Worm (Caenorhabditis elegans): Measurements from ENCODE around the gene nlp-24.

The nlp-24 gene

ce11 chrV:11621276-11621675 lies 5.1 kb downstream of the nlp-24 start:
- no peak for TF ChIP-seq hmg-4 (GFP tag; optimal IDR thresholded peaks at IDR 0.05)
- TF ChIP-seq tra-4 (tag; optimal IDR thresholded peaks at IDR 0.05) = no peak
- no peak for TF ChIP-seq hnd-1 (tag; optimal IDR thresholded peaks at IDR 0.05)
- no peak for TF ChIP-seq B0310.2 (tag; optimal IDR thresholded peaks at IDR 0.05)
- no peak for TF ChIP-seq ceh-13 (GFP tag; optimal IDR thresholded peaks at IDR 0.05)
- TF ChIP-seq scrt-1 (GFP tag; IDR thresholded peaks at IDR 0.05) = no peak
- TF ChIP-seq F13C5.2 (tag; optimal IDR thresholded peaks at IDR 0.05) = no peak
- no peak for TF ChIP-seq tbx-37 (GFP tag; conservative IDR thresholded peaks at IDR 0.05)
- no peak for TF ChIP-seq pes-1 (GFP tag; IDR thresholded peaks at IDR 0.05)
- no peak for TF ChIP-seq ceh-36 (tag; optimal IDR thresholded peaks at IDR 0.05)
- TF ChIP-seq ets-7 (tag; optimal IDR thresholded peaks at IDR 0.05) = no peak
- TF ChIP-seq tbx-11 (GFP tag; IDR thresholded peaks at IDR 0.05) = no peak
- TF ChIP-seq aly-1 (tag; optimal IDR thresholded peaks at IDR 0.05) = no peak
- TF ChIP-seq flt-1 (GFP tag; IDR thresholded peaks at IDR 0.05) = no peak

DNA sequence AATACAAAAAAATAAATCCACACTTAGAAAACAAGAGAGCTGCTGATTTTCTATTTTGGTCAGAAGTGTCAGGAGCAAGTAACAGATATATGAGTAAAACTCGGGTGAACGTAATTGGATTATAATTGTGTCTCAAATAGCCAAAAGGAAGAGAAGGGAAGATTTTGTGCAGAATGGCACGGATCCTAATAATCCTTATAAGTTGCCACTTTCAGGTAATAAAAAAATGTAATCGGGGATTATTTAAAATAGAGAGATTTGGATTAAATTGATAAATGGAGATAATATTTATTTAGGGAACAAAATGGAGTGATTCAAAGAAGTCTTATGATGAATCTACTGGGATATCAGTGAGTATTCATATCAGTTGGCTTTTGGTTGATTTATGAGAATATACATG lies 8.8 kb downstream of the nlp-24 start:
- TF ChIP-seq F13C5.2 (tag; optimal IDR thresholded peaks at IDR 0.05) = no peak
- TF ChIP-seq hmg-4 (GFP tag; optimal IDR thresholded peaks at IDR 0.05) = no peak
- TF ChIP-seq scrt-1 (GFP tag; IDR thresholded peaks at IDR 0.05) = no peak
- no peak for TF ChIP-seq tbx-37 (GFP tag; conservative IDR thresholded peaks at IDR 0.05)
- TF ChIP-seq ceh-36 (tag; optimal IDR thresholded peaks at IDR 0.05) = no peak
- no peak for TF ChIP-seq tbx-11 (GFP tag; IDR thresholded peaks at IDR 0.05)
- no peak for TF ChIP-seq hnd-1 (tag; optimal IDR thresholded peaks at IDR 0.05)
- TF ChIP-seq ceh-13 (GFP tag; optimal IDR thresholded peaks at IDR 0.05) = no peak
- TF ChIP-seq aly-1 (tag; optimal IDR thresholded peaks at IDR 0.05) = no peak
- no peak for TF ChIP-seq pes-1 (GFP tag; IDR thresholded peaks at IDR 0.05)
- no peak for TF ChIP-seq hmbx-1 (tag; optimal IDR thresholded peaks at IDR 0.05)
- no peak for TF ChIP-seq sea-1 (GFP tag; conservative IDR thresholded peaks at IDR 0.05)
- TF ChIP-seq ets-7 (tag; optimal IDR thresholded peaks at IDR 0.05) = no peak
- TF ChIP-seq flt-1 (GFP tag; IDR thresholded peaks at IDR 0.05) = no peak
- no peak for TF ChIP-seq ama-1 (optimal IDR thresholded peaks at IDR 0.05)
- no peak for TF ChIP-seq B0310.2 (tag; optimal IDR thresholded peaks at IDR 0.05)
- no peak for TF ChIP-seq tra-4 (tag; optimal IDR thresholded peaks at IDR 0.05)

DNA sequence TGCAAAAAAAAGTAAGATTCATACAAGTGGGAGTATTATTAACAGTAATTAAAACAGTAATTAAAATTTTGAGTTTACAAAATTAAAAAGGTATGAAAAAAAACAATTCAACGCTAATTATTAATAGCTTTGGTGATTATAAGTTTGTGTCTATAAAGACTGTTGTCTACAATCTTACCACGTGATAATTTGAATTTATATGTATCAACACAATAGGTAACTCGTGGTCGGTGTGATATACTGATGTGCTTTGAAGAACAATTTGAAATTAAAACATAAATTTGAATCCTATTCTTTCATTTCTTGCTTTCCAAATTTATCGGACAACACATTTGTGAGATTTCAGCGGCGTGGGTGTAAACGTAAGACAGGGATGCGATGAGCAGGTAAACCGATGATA lies 11.7 kb downstream of the nlp-24 start:
- TF ChIP-seq flt-1 (GFP tag; IDR thresholded peaks at IDR 0.05) = no peak
- no peak for TF ChIP-seq ama-1 (optimal IDR thresholded peaks at IDR 0.05)
- no peak for TF ChIP-seq scrt-1 (GFP tag; IDR thresholded peaks at IDR 0.05)
- TF ChIP-seq aly-1 (tag; optimal IDR thresholded peaks at IDR 0.05) = no peak
- no peak for TF ChIP-seq tbx-11 (GFP tag; IDR thresholded peaks at IDR 0.05)
- no peak for TF ChIP-seq hmbx-1 (tag; optimal IDR thresholded peaks at IDR 0.05)
- no peak for TF ChIP-seq F13C5.2 (tag; optimal IDR thresholded peaks at IDR 0.05)
- TF ChIP-seq pes-1 (GFP tag; IDR thresholded peaks at IDR 0.05) = no peak
- TF ChIP-seq tbx-37 (GFP tag; conservative IDR thresholded peaks at IDR 0.05) = no peak
- TF ChIP-seq ets-7 (tag; optimal IDR thresholded peaks at IDR 0.05) = no peak
- no peak for TF ChIP-seq hmg-4 (GFP tag; optimal IDR thresholded peaks at IDR 0.05)
- TF ChIP-seq ceh-13 (GFP tag; optimal IDR thresholded peaks at IDR 0.05) = no peak
- no peak for TF ChIP-seq hnd-1 (tag; optimal IDR thresholded peaks at IDR 0.05)
- TF ChIP-seq sea-1 (GFP tag; conservative IDR thresholded peaks at IDR 0.05) = no peak
- TF ChIP-seq B0310.2 (tag; optimal IDR thresholded peaks at IDR 0.05) = no peak
- no peak for TF ChIP-seq tra-4 (tag; optimal IDR thresholded peaks at IDR 0.05)
- no peak for TF ChIP-seq ceh-36 (tag; optimal IDR thresholded peaks at IDR 0.05)

DNA sequence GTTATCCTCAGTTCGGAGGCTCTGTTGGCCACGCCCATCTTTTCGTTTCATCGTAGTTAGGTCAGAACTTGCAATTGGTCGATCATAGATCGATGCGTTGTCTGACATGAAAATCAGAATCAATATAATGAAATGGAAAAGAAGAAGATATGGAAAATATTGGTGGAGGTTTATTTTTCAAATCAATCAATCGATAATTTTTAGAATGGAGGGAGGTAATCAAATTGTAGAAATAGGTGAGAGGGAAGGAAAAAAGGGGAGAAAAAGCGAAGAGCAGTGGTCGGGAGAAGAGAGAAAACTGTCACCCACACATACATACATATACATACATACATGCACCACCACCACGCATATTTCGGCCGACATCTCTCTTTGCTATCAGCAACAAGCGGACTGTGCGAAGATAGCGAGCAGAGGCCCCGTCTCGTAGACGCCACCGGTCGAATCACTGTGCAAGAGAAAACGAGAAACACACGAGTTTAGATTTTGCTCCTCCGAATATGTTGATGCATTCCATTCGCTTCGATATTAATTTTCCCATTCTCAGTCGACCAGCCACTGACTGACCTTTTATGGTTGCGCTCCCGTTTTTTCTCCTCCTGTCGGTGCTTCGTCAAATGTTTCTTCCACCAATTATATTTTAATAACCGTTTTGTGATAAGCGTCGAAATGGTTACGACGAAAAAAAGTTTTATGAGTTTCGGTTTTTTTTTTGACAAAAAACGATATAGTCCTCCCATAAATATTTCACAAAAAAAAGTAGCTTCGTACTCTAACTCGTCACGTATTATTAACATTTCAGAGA lies 13.2 kb downstream of the nlp-24 start, which contains the start of gene F35B12.10:
TSS of gene F35B12.10 (minus strand) at position 51 of the 805 bp plus-strand sequence.
- TF ChIP-seq hmg-4 (GFP tag; optimal IDR thresholded peaks at IDR 0.05) (no peak), flt-1 (GFP tag; IDR thresholded peaks at IDR 0.05) (no peak)

ce11 chrV:11631128-11631527 lies 15.0 kb downstream of the nlp-24 start:
- TF ChIP-seq F13C5.2 (tag; optimal IDR thresholded peaks at IDR 0.05) = no peak
- no peak for TF ChIP-seq B0310.2 (tag; optimal IDR thresholded peaks at IDR 0.05)
- no peak for TF ChIP-seq flt-1 (GFP tag; IDR thresholded peaks at IDR 0.05)
- no peak for TF ChIP-seq ets-7 (tag; optimal IDR thresholded peaks at IDR 0.05)
- TF ChIP-seq ceh-13 (GFP tag; optimal IDR thresholded peaks at IDR 0.05) = no peak
- no peak for TF ChIP-seq tra-4 (tag; optimal IDR thresholded peaks at IDR 0.05)
- TF ChIP-seq sea-1 (GFP tag; conservative IDR thresholded peaks at IDR 0.05) = no peak
- TF ChIP-seq tbx-37 (GFP tag; conservative IDR thresholded peaks at IDR 0.05) = no peak
- TF ChIP-seq hmbx-1 (tag; optimal IDR thresholded peaks at IDR 0.05) = no peak
- TF ChIP-seq hmg-4 (GFP tag; optimal IDR thresholded peaks at IDR 0.05) = no peak

- no peak for TF ChIP-seq tra-4 (tag; optimal IDR thresholded peaks at IDR 0.05)
These were observed 19.4 kb downstream of the nlp-24 start for ce11 chrV:11635587-11635986.

- TF ChIP-seq sea-1 (GFP tag; conservative IDR thresholded peaks at IDR 0.05) (no peak), aly-1 (tag; optimal IDR thresholded peaks at IDR 0.05) (no peak), tbx-37 (GFP tag; conservative IDR thresholded peaks at IDR 0.05) (no peak), ets-7 (tag; optimal IDR thresholded peaks at IDR 0.05) (no peak), F13C5.2 (tag; optimal IDR thresholded peaks at IDR 0.05) (no peak), scrt-1 (GFP tag; IDR thresholded peaks at IDR 0.05) (no peak), hmbx-1 (tag; optimal IDR thresholded peaks at IDR 0.05) (no peak), ceh-36 (tag; optimal IDR thresholded peaks at IDR 0.05) (no peak)
These were observed 21.0 kb downstream of the nlp-24 start, which contains the start of gene sipa-1 for ce11 chrV:11637191-11637590. Gene sipa-1 (minus strand): TSS chrV:11637291.

- TF ChIP-seq ceh-13 (GFP tag; optimal IDR thresholded peaks at IDR 0.05) (no peak), tbx-37 (GFP tag; conservative IDR thresholded peaks at IDR 0.05) (no peak), sea-1 (GFP tag; conservative IDR thresholded peaks at IDR 0.05) (no peak), F13C5.2 (tag; optimal IDR thresholded peaks at IDR 0.05) (no peak), ceh-36 (tag; optimal IDR thresholded peaks at IDR 0.05) (peak; percentile 15), B0310.2 (tag; optimal IDR thresholded peaks at IDR 0.05) (no peak), scrt-1 (GFP tag; IDR thresholded peaks at IDR 0.05) (no peak)
These were observed 22.5 kb downstream of the nlp-24 start for ce11 chrV:11638634-11639117.

All from whole organism, early embryonic.